Fruit fly (Drosophila melanogaster) whole organism, embryonic: Measurements from ENCODE around the gene Caper.

ENCODE experiments used
- Antp ChIP-seq: fragments of 200-800 bp; sonication (Bioruptor generic); optimal IDR thresholded peaks from 3 replicates; lab custom pipeline; 2016; ENCODE audit warnings: missing biosample characterization, missing genetic modification characterization
- Atf3 ChIP-seq: fragments of 200-800 bp; sonication (Bioruptor generic); optimal IDR thresholded peaks from 3 replicates; lab custom pipeline; 2016; ENCODE audit warnings: missing biosample characterization, missing genetic modification characterization
- Bteb2 ChIP-seq: fragments of 200-800 bp; sonication (Bioruptor generic); optimal IDR thresholded peaks from 2 replicates; lab custom pipeline; 2016; ENCODE audit warnings: missing biosample characterization, missing genetic modification characterization
- CG10147 ChIP-seq: fragments of 200-800 bp; sonication (Bioruptor generic); optimal IDR thresholded peaks from 2 replicates; lab custom pipeline; 2019; ENCODE audit warnings: missing biosample characterization, mild to moderate bottlenecking, missing genetic modification characterization, moderate library complexity
- CG10274 ChIP-seq: fragments of 200-800 bp; sonication (Bioruptor generic); optimal IDR thresholded peaks from 3 replicates; lab custom pipeline; 2017; ENCODE audit warnings: missing biosample characterization, mild to moderate bottlenecking, missing genetic modification characterization
- CG11085 ChIP-seq: fragments of 200-800 bp; sonication (Bioruptor generic); IDR thresholded peaks from 2 replicates; pipeline ENCODE4 v1.3.6; 2022; ENCODE audit warnings: missing biosample characterization, missing genetic modification characterization
- CG11456 ChIP-seq: fragments of 200-800 bp; sonication (Bioruptor generic); IDR thresholded peaks from 3 replicates; pipeline ENCODE4 v1.3.6; 2022; ENCODE audit warnings: missing biosample characterization, missing genetic modification characterization
- CG12104 ChIP-seq: fragments of 200-800 bp; sonication (Bioruptor generic); optimal IDR thresholded peaks from 3 replicates; lab custom pipeline; 2016; ENCODE audit warnings: missing biosample characterization, missing genetic modification characterization
- CG12744 ChIP-seq: fragments of 200-800 bp; sonication (Bioruptor generic); optimal IDR thresholded peaks from 2 replicates; lab custom pipeline; 2016; ENCODE audit warnings: missing biosample characterization, missing genetic modification characterization
- CG14014 ChIP-seq: fragments of 200-800 bp; sonication (Bioruptor generic); IDR thresholded peaks from 2 replicates; pipeline ENCODE4 v1.3.6; 2022; ENCODE audit warnings: missing biosample characterization, missing genetic modification characterization
- CG15514 ChIP-seq: fragments of 200-800 bp; sonication (Bioruptor generic); optimal IDR thresholded peaks from 3 replicates; lab custom pipeline; 2017; ENCODE audit warnings: missing biosample characterization, missing genetic modification characterization, mild to moderate bottlenecking, moderate library complexity, missing genetic modification reagents
- CG16863 ChIP-seq: fragments of 200-800 bp; sonication (Bioruptor generic); optimal IDR thresholded peaks from 3 replicates; lab custom pipeline; 2016; ENCODE audit warnings: missing biosample characterization, missing genetic modification characterization
- CG17568 ChIP-seq: fragments of 200-800 bp; sonication (Bioruptor generic); optimal IDR thresholded peaks from 2 replicates; lab custom pipeline; 2018; ENCODE audit warnings: missing biosample characterization, mild to moderate bottlenecking, missing genetic modification characterization, moderate library complexity
- CG18262 ChIP-seq: fragments of 200-800 bp; optimal IDR thresholded peaks from 3 replicates; lab custom pipeline; 2019; ENCODE audit warnings: missing biosample characterization, mild to moderate bottlenecking, missing genetic modification characterization, moderate library complexity
- CG2116 ChIP-seq: fragments of 200-800 bp; sonication (Bioruptor generic); optimal IDR thresholded peaks from 3 replicates; lab custom pipeline; 2018; ENCODE audit warnings: missing biosample characterization, mild to moderate bottlenecking, missing genetic modification characterization
- CG2120 ChIP-seq: fragments of 200-800 bp; sonication (Bioruptor generic); optimal IDR thresholded peaks from 3 replicates; lab custom pipeline; 2016; ENCODE audit warnings: missing biosample characterization, missing genetic modification characterization
- CG2678 ChIP-seq: fragments of 200-800 bp; sonication (Bioruptor generic); optimal IDR thresholded peaks from 3 replicates; lab custom pipeline; 2019; ENCODE audit warnings: missing biosample characterization, mild to moderate bottlenecking, missing genetic modification characterization, moderate library complexity
- CG2875 ChIP-seq: fragments of 200-800 bp; sonication (Bioruptor generic); optimal IDR thresholded peaks from 2 replicates; lab custom pipeline; 2017; ENCODE audit warnings: missing biosample characterization, mild to moderate bottlenecking, missing genetic modification characterization, missing genetic modification reagents
- CG33213 ChIP-seq: fragments of 200-800 bp; sonication (Bioruptor generic); optimal IDR thresholded peaks from 3 replicates; lab custom pipeline; 2016; ENCODE audit warnings: missing biosample characterization, missing genetic modification characterization
- CG5180 ChIP-seq: fragments of 200-800 bp; sonication (Bioruptor generic); optimal IDR thresholded peaks from 3 replicates; lab custom pipeline; 2017; ENCODE audit warnings: missing biosample characterization, missing genetic modification characterization, mild to moderate bottlenecking, moderate library complexity, missing genetic modification reagents
- CG6791 ChIP-seq: fragments of 200-800 bp; sonication (Bioruptor generic); IDR thresholded peaks from 3 replicates; pipeline ENCODE4 v1.3.6; 2022; ENCODE audit warnings: missing biosample characterization, missing genetic modification characterization; ENCODE audit not compliant: partially characterized antibody
- CG9932 ChIP-seq: fragments of 200-800 bp; sonication (Bioruptor generic); IDR thresholded peaks from 2 replicates; pipeline ENCODE4 v1.3.6; 2022; ENCODE audit warnings: missing biosample characterization, missing genetic modification characterization
- Dad ChIP-seq: fragments of 200-800 bp; sonication (Bioruptor generic); optimal IDR thresholded peaks from 3 replicates; lab custom pipeline; 2016; ENCODE audit warnings: missing biosample characterization, missing genetic modification characterization
- Dip3 ChIP-seq: fragments of 200-800 bp; sonication (Bioruptor generic); optimal IDR thresholded peaks from 3 replicates; lab custom pipeline; 2016; ENCODE audit warnings: missing biosample characterization, missing genetic modification characterization
- Doc3 ChIP-seq: fragments of 200-800 bp; sonication (Bioruptor generic); IDR thresholded peaks from 3 replicates; pipeline ENCODE4 v1.3.6; 2022; ENCODE audit warnings: missing biosample characterization, missing genetic modification characterization; ENCODE audit not compliant: partially characterized antibody
- E2f2 ChIP-seq: fragments of 200-800 bp; sonication (Bioruptor generic); IDR thresholded peaks from 2 replicates; pipeline ENCODE4 v1.3.6; 2022; ENCODE audit warnings: missing biosample characterization, missing genetic modification characterization
- Hey ChIP-seq: fragments of 200-800 bp; sonication (Bioruptor generic); optimal IDR thresholded peaks from 3 replicates; lab custom pipeline; 2018; ENCODE audit warnings: missing biosample characterization, mild to moderate bottlenecking, missing genetic modification characterization
- Hmr ChIP-seq: fragments of 200-800 bp; sonication (Bioruptor generic); optimal IDR thresholded peaks from 3 replicates; lab custom pipeline; 2017; ENCODE audit warnings: mild to moderate bottlenecking, missing biosample characterization, missing genetic modification reagents, missing genetic modification characterization
- Hr39 ChIP-seq: fragments of >200 bp; optimal IDR thresholded peaks from 2 replicates; lab custom pipeline; 2017
- NK7.1 ChIP-seq: fragments of 200-800 bp; sonication (Bioruptor generic); optimal IDR thresholded peaks from 3 replicates; lab custom pipeline; 2016; ENCODE audit warnings: missing biosample characterization, missing genetic modification characterization
- Neu2 ChIP-seq: fragments of 200-800 bp; sonication (Bioruptor generic); optimal IDR thresholded peaks from 3 replicates; lab custom pipeline; 2016; ENCODE audit warnings: missing biosample characterization, missing genetic modification characterization, borderline replicate concordance
- PHDP ChIP-seq: fragments of 200-800 bp; sonication (Bioruptor generic); optimal IDR thresholded peaks from 3 replicates; lab custom pipeline; 2018; ENCODE audit warnings: missing biosample characterization, mild to moderate bottlenecking, missing genetic modification characterization, moderate library complexity
- Pdp1 ChIP-seq, 2 experiments: fragments of 200-800 bp; sonication (Bioruptor generic); optimal IDR thresholded peaks; 3 replicates each; lab custom pipeline; 2016; ENCODE audit warnings: missing biosample characterization in 2 of 2, missing genetic modification characterization in 2 of 2, mild to moderate bottlenecking in 1 of 2, moderate library complexity in 1 of 2
- ab ChIP-seq: fragments of 200-800 bp; sonication (Bioruptor generic); optimal IDR thresholded peaks from 2 replicates; lab custom pipeline; 2016; ENCODE audit warnings: missing biosample characterization, missing genetic modification characterization
- aop ChIP-seq: fragments of 200-800 bp; sonication (Bioruptor generic); IDR thresholded peaks from 2 replicates; pipeline ENCODE4 v1.3.6; 2022; ENCODE audit warnings: missing biosample characterization, missing genetic modification characterization
- az2 ChIP-seq: fragments of 200-800 bp; sonication (Bioruptor generic); optimal IDR thresholded peaks from 3 replicates; lab custom pipeline; 2016; ENCODE audit warnings: missing biosample characterization, missing genetic modification characterization
- bcd ChIP-seq: fragments of 200-800 bp; sonication (Bioruptor generic); optimal IDR thresholded peaks from 2 replicates; lab custom pipeline; 2017; ENCODE audit warnings: missing biosample characterization, mild to moderate bottlenecking, missing genetic modification characterization
- bigmax ChIP-seq: fragments of 200-800 bp; sonication (Bioruptor generic); optimal IDR thresholded peaks from 2 replicates; lab custom pipeline; 2018; ENCODE audit warnings: missing biosample characterization, mild to moderate bottlenecking, missing genetic modification characterization
- cas ChIP-seq: fragments of 200-800 bp; sonication (Bioruptor generic); IDR thresholded peaks from 2 replicates; pipeline ENCODE4 v1.3.6; 2022; ENCODE audit warnings: missing biosample characterization, missing genetic modification characterization
- ci ChIP-seq: fragments of 200-800 bp; sonication (Bioruptor generic); IDR thresholded peaks from 3 replicates; pipeline ENCODE4 v1.3.6; 2022; ENCODE audit warnings: missing biosample characterization, missing genetic modification characterization
- ems ChIP-seq: fragments of 200-800 bp; sonication (Bioruptor generic); optimal IDR thresholded peaks from 3 replicates; lab custom pipeline; 2016; ENCODE audit warnings: missing biosample characterization, missing genetic modification characterization
- lilli ChIP-seq: fragments of 200-800 bp; sonication (Bioruptor generic); optimal IDR thresholded peaks from 3 replicates; lab custom pipeline; 2016; ENCODE audit warnings: missing biosample characterization, missing genetic modification characterization
- mld ChIP-seq: fragments of 200-800 bp; sonication (Bioruptor generic); IDR thresholded peaks from 3 replicates; pipeline ENCODE4 v1.3.6; 2022; ENCODE audit warnings: missing biosample characterization, missing genetic modification characterization; ENCODE audit not compliant: partially characterized antibody
- onecut ChIP-seq: fragments of 200-800 bp; sonication (Bioruptor generic); IDR thresholded peaks from 2 replicates; pipeline ENCODE4 v1.3.6; 2022; ENCODE audit warnings: missing biosample characterization, missing genetic modification characterization
- pb ChIP-seq: fragments of 200-800 bp; sonication (Bioruptor generic); optimal IDR thresholded peaks from 3 replicates; lab custom pipeline; 2016; ENCODE audit warnings: missing biosample characterization, missing genetic modification characterization
- ro ChIP-seq: fragments of 200-800 bp; sonication (Bioruptor generic); IDR thresholded peaks from 2 replicates; pipeline ENCODE4 v1.3.6; 2022; ENCODE audit warnings: missing biosample characterization, missing genetic modification characterization
- scrt ChIP-seq: fragments of 200-800 bp; sonication (Bioruptor generic); optimal IDR thresholded peaks from 2 replicates; lab custom pipeline; 2018; ENCODE audit warnings: missing biosample characterization, mild to moderate bottlenecking, missing genetic modification characterization, moderate library complexity
- tup ChIP-seq: fragments of 200-800 bp; sonication (Bioruptor generic); optimal IDR thresholded peaks from 2 replicates; lab custom pipeline; 2016; ENCODE audit warnings: missing biosample characterization, mild to moderate bottlenecking, missing genetic modification characterization, moderate library complexity
- unc-4 ChIP-seq: fragments of 200-800 bp; sonication (Bioruptor generic); IDR thresholded peaks from 2 replicates; pipeline ENCODE4 v1.3.6; 2022; ENCODE audit warnings: missing biosample characterization, missing genetic modification characterization; ENCODE audit not compliant: partially characterized antibody
- zfh2 ChIP-seq: fragments of 200-800 bp; sonication (Bioruptor generic); optimal IDR thresholded peaks from 2 replicates; lab custom pipeline; 2016; ENCODE audit warnings: missing biosample characterization, missing genetic modification characterization

Gene Caper

DNA sequence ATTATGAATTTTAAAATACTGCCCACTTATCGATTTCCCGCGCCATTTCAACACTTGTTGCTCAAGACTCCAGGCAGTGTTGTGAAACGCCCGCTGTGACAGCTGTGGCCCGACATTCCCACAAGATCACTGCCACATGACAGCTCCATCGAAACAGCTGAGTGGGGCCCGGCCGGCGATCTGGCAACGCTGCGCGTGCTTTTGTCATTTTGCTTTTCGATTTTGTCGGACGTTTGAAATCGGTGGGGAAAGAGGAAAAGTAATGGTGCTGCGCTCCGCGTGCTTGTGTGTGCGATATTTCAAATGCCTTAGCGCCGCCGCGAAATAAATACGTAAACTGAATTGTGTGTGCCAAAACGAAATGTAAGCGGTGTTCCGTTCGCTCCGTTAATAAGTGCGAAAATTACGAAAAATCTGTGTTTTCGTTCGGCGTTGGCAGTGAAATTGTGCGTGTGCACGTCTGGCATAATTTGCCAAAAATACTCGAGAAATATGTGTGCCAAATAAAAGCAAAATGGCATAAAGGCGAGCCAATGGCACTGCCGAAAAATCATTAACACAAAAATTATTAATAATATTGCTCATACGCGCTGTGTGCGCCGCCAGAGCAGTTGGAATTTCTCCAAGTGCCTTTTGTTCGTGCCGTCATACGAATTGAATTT, 9.8 kb downstream of the Caper start (continued):
- TF ChIP-seq PHDP (tag; lab: Kevin White, UChicago) (peak; percentile 38), ems (GFP tag; lab: Kevin White, UChicago) (peak; percentile 47), onecut (peak; percentile 79), Neu2 (no peak), CG2875 (GFP tag; lab: Kevin White, UChicago) (no peak), Hr39 (no peak), zfh2 (GFP tag; lab: Kevin White, UChicago) (peak; percentile 65), CG5180 (GFP tag; lab: Kevin White, UChicago) (peak; percentile 14), CG2116 (GFP tag; lab: Kevin White, UChicago) (peak; percentile 80), CG11085 (GFP tag; lab: Robert Waterston, UW) (peak; percentile 59), ab (no peak), cas (0 out of 2 replicates have a peak, but pooled peaks have one; percentile 51), CG12104 (GFP tag; lab: Kevin White, UChicago) (peak; percentile 12), tup (GFP tag; lab: Kevin White, UChicago) (no peak), Dip3 (GFP tag; lab: Kevin White, UChicago) (no peak), Doc3 (peak; percentile 47; the same call in 2 of the 3 replicates), CG16863 (GFP tag; lab: Kevin White, UChicago) (no peak), CG2120 (GFP tag; lab: Kevin White, UChicago) (peak; percentile 66), CG17568 (GFP tag; lab: Kevin White, UChicago) (no peak), CG12744 (GFP tag; lab: Kevin White, UChicago) (peak; percentile 31), ci (GFP tag; lab: Robert Waterston, UW) (peak; percentile 89), pb (GFP tag; lab: Kevin White, UChicago) (peak; percentile 34), Antp (GFP tag; lab: Kevin White, UChicago) (peak; percentile 51), E2f2 (GFP tag; lab: Robert Waterston, UW) (peak; percentile 98), Pdp1 (GFP tag; optimal IDR thresholded peaks at IDR 0.05; lab: Kevin White, UChicago) (peak; percentile 11 to 26), scrt (GFP tag; lab: Kevin White, UChicago) (peak; percentile 98), bigmax (GFP tag; lab: Kevin White, UChicago) (peak; percentile 42), Dad (GFP tag; lab: Kevin White, UChicago) (no peak), CG6791 (GFP tag; lab: Robert Waterston, UW) (peak; percentile 81), aop (GFP tag; lab: Robert Waterston, UW) (no peak), CG18262 (peak; percentile 38), unc-4 (GFP tag; lab: Robert Waterston, UW) (peak; percentile 69), ro (GFP tag; lab: Robert Waterston, UW) (no peak), CG10274 (GFP tag; lab: Kevin White, UChicago) (peak; percentile 34), mld (GFP tag; lab: Robert Waterston, UW) (no peak), CG2678 (tag; lab: Kevin White, UChicago) (peak; percentile 49), bcd (GFP tag; lab: Kevin White, UChicago) (peak; percentile 42), Atf3 (GFP tag; lab: Kevin White, UChicago) (peak; percentile 9), Hey (tag; lab: Kevin White, UChicago) (peak; percentile 8), Bteb2 (GFP tag; lab: Kevin White, UChicago) (no peak), NK7.1 (GFP tag; lab: Kevin White, UChicago) (peak; percentile 21), CG33213 (GFP tag; lab: Kevin White, UChicago) (peak; percentile 37), CG9932 (GFP tag; lab: Robert Waterston, UW) (peak; percentile 68), Hmr (GFP tag; lab: Kevin White, UChicago) (peak; percentile 79), az2 (GFP tag; lab: Kevin White, UChicago) (no peak), CG15514 (peak; percentile 86), lilli (GFP tag; lab: Kevin White, UChicago) (peak; percentile 60), CG10147 (GFP tag; lab: Kevin White, UChicago) (peak; percentile 31), CG11456 (GFP tag; lab: Robert Waterston, UW) (peak; percentile 75), CG14014 (GFP tag; lab: Robert Waterston, UW) (peak; percentile 43; the same call in 1 of the 2 replicates)
